Fruit fly (Drosophila melanogaster): ENCODE measurements around the gene mthl10.
A peak's percentile ranks its signal among the peaks of the same experiment; 100 is the strongest.

The mthl10 gene

dm6 chr3L:349751-350150 lies 7.0 kb upstream of the mthl10 start (continued):
- TF ChIP-seq gem (tag; optimal IDR thresholded peaks at IDR 0.05): peak; percentile 5
- TF ChIP-seq Opbp (GFP tag; IDR thresholded peaks at IDR 0.05; ENCODE audit: partially characterized antibody): no peak
- no peak for TF ChIP-seq Trl (optimal IDR thresholded peaks at IDR 0.05)
- TF ChIP-seq Trl (GFP tag; optimal IDR thresholded peaks at IDR 0.05): no peak
- TF ChIP-seq grau (tag; optimal IDR thresholded peaks at IDR 0.05): peak; percentile 45
- no peak for TF ChIP-seq Taf1 (GFP tag; IDR thresholded peaks at IDR 0.05)
- no peak for TF ChIP-seq zfh2 (GFP tag; optimal IDR thresholded peaks at IDR 0.05)
- TF ChIP-seq wdn (GFP tag; IDR thresholded peaks at IDR 0.05): no peak
- TF ChIP-seq trem (tag; optimal IDR thresholded peaks at IDR 0.05): no peak
- TF ChIP-seq HLH3B (GFP tag; IDR thresholded peaks at IDR 0.05): no peak
- TF ChIP-seq CG13894 (tag; optimal IDR thresholded peaks at IDR 0.05): no peak
- no peak for TF ChIP-seq CG17829 (tag; optimal IDR thresholded peaks at IDR 0.05)
- peak; percentile 55 for TF ChIP-seq Med (GFP tag)
- TF ChIP-seq HLH4C (GFP tag; IDR thresholded peaks at IDR 0.05; ENCODE audit: partially characterized antibody): no peak
- no peak for TF ChIP-seq Ada2b (GFP tag; IDR thresholded peaks at IDR 0.05)
- TF ChIP-seq CG14965 (GFP tag; optimal IDR thresholded peaks at IDR 0.05; ENCODE audit: borderline replicate concordance): no peak
- TF ChIP-seq CG1792 (GFP tag; optimal IDR thresholded peaks at IDR 0.05): no peak
- no peak for TF ChIP-seq CG8290 (GFP tag; optimal IDR thresholded peaks at IDR 0.05)
- peak in 1 of 2 experiments; percentile 25 for TF ChIP-seq CG8290 (tag; optimal IDR thresholded peaks at IDR 0.05)
- no peak for TF ChIP-seq peb (GFP tag; IDR thresholded peaks at IDR 0.05)
- no peak for TF ChIP-seq org-1 (GFP tag; optimal IDR thresholded peaks at IDR 0.05)
- no peak for TF ChIP-seq CG30403 (GFP tag; optimal IDR thresholded peaks at IDR 0.05)
- TF ChIP-seq CG3065 (GFP tag; optimal IDR thresholded peaks at IDR 0.05): no peak
- TF ChIP-seq prd (optimal IDR thresholded peaks at IDR 0.05): no peak
- TF ChIP-seq prd (GFP tag; IDR thresholded peaks at IDR 0.05): no peak
- TF ChIP-seq fd3F (GFP tag; optimal IDR thresholded peaks at IDR 0.05): no peak
- TF ChIP-seq CG4820 (GFP tag; optimal IDR thresholded peaks at IDR 0.05): no peak
- no peak for TF ChIP-seq CG15011 (GFP tag; optimal IDR thresholded peaks at IDR 0.05)
- no peak for TF ChIP-seq B-H1 (GFP tag; IDR thresholded peaks at IDR 0.05)
- no peak for TF ChIP-seq Nf-YB (GFP tag; optimal IDR thresholded peaks at IDR 0.05)
- no peak for TF ChIP-seq CG11398 (GFP tag; optimal IDR thresholded peaks at IDR 0.05)
- peak; percentile 14 for TF ChIP-seq HHEX (GFP tag; optimal IDR thresholded peaks at IDR 0.05)
- TF ChIP-seq Gug (GFP tag; IDR thresholded peaks at IDR 0.05): no peak
- TF ChIP-seq chn (GFP tag; optimal IDR thresholded peaks at IDR 0.05): no peak
- TF ChIP-seq pho (GFP tag; optimal IDR thresholded peaks at IDR 0.05): no peak
- peak; percentile 26 for TF ChIP-seq CG12769 (tag; optimal IDR thresholded peaks at IDR 0.05)
- no peak for TF ChIP-seq Xbp1 (GFP tag; optimal IDR thresholded peaks at IDR 0.05)
- no peak for TF ChIP-seq CG2875 (GFP tag; optimal IDR thresholded peaks at IDR 0.05)
- no peak for TF ChIP-seq Ets65A (GFP tag)
- TF ChIP-seq CG1832 (GFP tag; optimal IDR thresholded peaks at IDR 0.05): no peak
- peak; percentile 6 for TF ChIP-seq lab (GFP tag; optimal IDR thresholded peaks at IDR 0.05)
- TF ChIP-seq Pdp1 (GFP tag; optimal IDR thresholded peaks at IDR 0.05): peak in 1 of 2 experiments; percentile 41
- peak; percentile 12 for TF ChIP-seq cwo (GFP tag; optimal IDR thresholded peaks at IDR 0.05)
- no peak for TF ChIP-seq Oaz (GFP tag; IDR thresholded peaks at IDR 0.05)
- TF ChIP-seq CG2120 (GFP tag; optimal IDR thresholded peaks at IDR 0.05): peak; percentile 16
- TF ChIP-seq slbo (GFP tag; IDR thresholded peaks at IDR 0.05): peak; percentile 35; the same call in 1 of the 2 replicates
- no peak for TF ChIP-seq toy (GFP tag; IDR thresholded peaks at IDR 0.05)
- TF ChIP-seq kah (GFP tag; optimal IDR thresholded peaks at IDR 0.05): peak; percentile 56
- TF ChIP-seq Hr3 (GFP tag; optimal IDR thresholded peaks at IDR 0.05): no peak
- TF ChIP-seq ERR (GFP tag; optimal IDR thresholded peaks at IDR 0.05): peak; percentile 39
- TF ChIP-seq CG6683 (GFP tag; optimal IDR thresholded peaks at IDR 0.05): no peak
- no peak for TF ChIP-seq her (GFP tag; optimal IDR thresholded peaks at IDR 0.05)
- no peak for TF ChIP-seq tgo (GFP tag; IDR thresholded peaks at IDR 0.05)
